Fruit fly (Drosophila melanogaster) S2 (cell line): ENCODE measurements around the gene Unc50.

Source experiments
- CG8478 ChIP-seq: fragments of >200 bp; optimal IDR thresholded peaks from 2 replicates; lab custom pipeline; 2018
- CTCF ChIP-seq, 2 experiments: fragments of >200 bp; optimal IDR thresholded peaks; 2 replicates each; lab custom pipeline; 2018

- TF ChIP-seq CTCF (optimal IDR thresholded peaks at IDR 0.05; lab: Kevin White, UChicago) (no peak), CG8478 (lab: Kevin White, UChicago) (no peak)
Measured at dm6 chr3R:8667568-8667967, 8.8 kb downstream of the Unc50 start, which contains the start of gene CG8036.
